Fruit fly (Drosophila melanogaster) whole organism, adult: ENCODE results near the gene CG15347.
A peak's percentile ranks its signal among the peaks of the same experiment; 100 is the strongest.

Experiments used
- CG11617 ChIP-seq: fragments of 200-800 bp; sonication (Bioruptor generic); optimal IDR thresholded peaks from 2 replicates; lab custom pipeline; 2017; ENCODE audit warnings: mild to moderate bottlenecking, missing biosample characterization, missing genetic modification reagents, missing genetic modification characterization
- CG12768 ChIP-seq: fragments of 200-800 bp; sonication (Bioruptor generic); optimal IDR thresholded peaks from 2 replicates; lab custom pipeline; 2017; ENCODE audit warnings: missing biosample characterization, missing genetic modification characterization, mild to moderate bottlenecking, moderate library complexity, missing genetic modification reagents
- CG14711 ChIP-seq: fragments of 200-800 bp; sonication (Bioruptor generic); optimal IDR thresholded peaks from 2 replicates; lab custom pipeline; 2018; ENCODE audit warnings: missing biosample characterization, mild to moderate bottlenecking, missing genetic modification characterization, moderate library complexity
- CG33017 ChIP-seq: fragments of 200-800 bp; sonication (Bioruptor generic); optimal IDR thresholded peaks from 2 replicates; lab custom pipeline; 2018; ENCODE audit warnings: missing biosample characterization, mild to moderate bottlenecking, missing genetic modification characterization, moderate library complexity
- CG7101 ChIP-seq: fragments of 200-800 bp; sonication (Bioruptor generic); optimal IDR thresholded peaks from 2 replicates; lab custom pipeline; 2018; ENCODE audit warnings: missing biosample characterization, mild to moderate bottlenecking, missing genetic modification characterization, moderate library complexity
- Crg-1 ChIP-seq: fragments of 200-800 bp; sonication (Bioruptor generic); optimal IDR thresholded peaks from 2 replicates; lab custom pipeline; 2016; ENCODE audit warnings: missing biosample characterization, missing genetic modification characterization
- Hr96 ChIP-seq: fragments of 200-800 bp; sonication (Bioruptor generic); optimal IDR thresholded peaks from 2 replicates; lab custom pipeline; 2016; ENCODE audit warnings: missing biosample characterization, missing genetic modification characterization
- Mnt ChIP-seq: fragments of 200-800 bp; sonication (Bioruptor generic); optimal IDR thresholded peaks from 2 replicates; lab custom pipeline; 2016; ENCODE audit warnings: missing biosample characterization, mild to moderate bottlenecking, missing genetic modification characterization
- cic ChIP-seq: fragments of 200-800 bp; sonication (Bioruptor generic); optimal IDR thresholded peaks from 2 replicates; lab custom pipeline; 2017; ENCODE audit warnings: missing biosample characterization, mild to moderate bottlenecking, missing genetic modification characterization, moderate library complexity
- cnc ChIP-seq, 2 experiments: fragments of >200 bp; optimal IDR thresholded peaks; 2 replicates each; lab custom pipeline; 2017
- kay ChIP-seq: fragments of 200-800 bp; sonication (Bioruptor generic); peaks from one replicate; lab custom pipeline; 2016; ENCODE audit warnings: missing biosample characterization, missing genetic modification characterization, borderline replicate concordance
- tj ChIP-seq: fragments of 200-800 bp; sonication (Bioruptor generic); optimal IDR thresholded peaks from 3 replicates; lab custom pipeline; 2017; ENCODE audit warnings: missing biosample characterization, mild to moderate bottlenecking, missing genetic modification characterization, moderate library complexity
- toe ChIP-seq: fragments of 200-800 bp; sonication (Bioruptor generic); optimal IDR thresholded peaks from 2 replicates; lab custom pipeline; 2016; ENCODE audit warnings: missing biosample characterization, missing genetic modification characterization

- TF ChIP-seq Mnt (GFP tag; lab: Kevin White, UChicago) (peak; percentile 64), CG12768 (GFP tag; lab: Kevin White, UChicago) (peak; percentile 6), CG7101 (tag; lab: Kevin White, UChicago) (peak; percentile 15), Crg-1 (GFP tag; lab: Kevin White, UChicago) (no peak), Hr96 (GFP tag; lab: Kevin White, UChicago) (no peak), kay (GFP tag; lab: Kevin White, UChicago) (peak; percentile 98), cnc (optimal IDR thresholded peaks at IDR 0.05; lab: Kevin White, UChicago) (no peak), toe (no peak), CG33017 (peak; percentile 7), cic (GFP tag; lab: Kevin White, UChicago) (peak; percentile 74), CG14711 (no peak), tj (GFP tag; lab: Kevin White, UChicago) (peak; percentile 79), CG11617 (GFP tag; lab: Kevin White, UChicago) (no peak)
Observed at dm6 chrX:8412197-8413160, 48.2 kb downstream of the CG15347 start.
